Worm (Caenorhabditis elegans) whole organism, L3 larva: ENCODE measurements around the gene nlp-25.

Experiments used
- R02D3.7 ChIP-seq: fragments of 150-350 bp; optimal IDR thresholded peaks from 2 replicates; lab custom pipeline; 2014; ENCODE audit warnings: missing biosample characterization, missing genetic modification characterization
- ceh-82 ChIP-seq: fragments of 150-350 bp; optimal IDR thresholded peaks from 2 replicates; lab custom pipeline; 2014; ENCODE audit warnings: missing biosample characterization, missing genetic modification characterization
- elt-1 ChIP-seq: fragments of 150-350 bp; optimal IDR thresholded peaks from 2 replicates; lab custom pipeline; 2014; ENCODE audit warnings: missing biosample characterization, missing genetic modification characterization
- fos-1 ChIP-seq: fragments of 150-350 bp; optimal IDR thresholded peaks from 2 replicates; lab custom pipeline; 2014; ENCODE audit warnings: missing biosample characterization, missing genetic modification characterization
- lsy-12 ChIP-seq: sonication (generic microtip); optimal IDR thresholded peaks from 2 replicates; lab custom pipeline; 2016; ENCODE audit warnings: mild to moderate bottlenecking, missing genetic modification characterization, missing compliant biosample characterization
- nhr-12 ChIP-seq: fragments of 150-350 bp; optimal IDR thresholded peaks from 2 replicates; lab custom pipeline; 2014; ENCODE audit warnings: missing biosample characterization, missing genetic modification characterization
- pqm-1 ChIP-seq: fragments of 150-350 bp; optimal IDR thresholded peaks from 2 replicates; lab custom pipeline; 2017; ENCODE audit warnings: missing biosample characterization, missing genetic modification characterization, inconsistent platforms
- ztf-4 ChIP-seq: fragments of 150-350 bp; optimal IDR thresholded peaks from 2 replicates; lab custom pipeline; 2014; ENCODE audit warnings: missing biosample characterization, missing genetic modification characterization

- TF ChIP-seq ceh-82 (tag; lab: Kevin White, UChicago) (no peak), fos-1 (tag; lab: Kevin White, UChicago) (no peak), ztf-4 (tag; lab: Kevin White, UChicago) (peak; percentile 23), nhr-12 (tag; lab: Kevin White, UChicago) (no peak), R02D3.7 (tag; lab: Kevin White, UChicago) (no peak), pqm-1 (no peak), elt-1 (tag; lab: Kevin White, UChicago) (no peak), lsy-12 (tag; lab: Kevin White, UChicago) (no peak)
These were observed 4.2 kb downstream of the nlp-25 start for ce11 chrV:19610118-19610707.
